Fruit fly (Drosophila melanogaster) whole organism, pupa: ENCODE results near the gene CG1677.

Experiments used
- CG10348 ChIP-seq: fragments of 200-800 bp; sonication (Bioruptor generic); IDR thresholded peaks from 2 replicates; pipeline ENCODE4 v1.3.6; 2022; ENCODE audit warnings: missing biosample characterization, missing genetic modification characterization
- CG12605 ChIP-seq: fragments of 200-800 bp; sonication (Bioruptor generic); IDR thresholded peaks from 2 replicates; pipeline ENCODE4 v1.3.6; 2022; ENCODE audit warnings: missing biosample characterization, missing genetic modification characterization
- CG13204 ChIP-seq: fragments of 200-800 bp; sonication (Bioruptor generic); optimal IDR thresholded peaks from 2 replicates; lab custom pipeline; 2018; ENCODE audit warnings: missing biosample characterization, mild to moderate bottlenecking, missing genetic modification characterization, moderate library complexity
- CG14655 ChIP-seq: fragments of 200-800 bp; sonication (Bioruptor generic); optimal IDR thresholded peaks from 3 replicates; lab custom pipeline; 2017; ENCODE audit warnings: mild to moderate bottlenecking, missing biosample characterization, missing genetic modification reagents, missing genetic modification characterization
- CG15710 ChIP-seq: fragments of 200-800 bp; sonication (Bioruptor generic); optimal IDR thresholded peaks from 2 replicates; lab custom pipeline; 2018; ENCODE audit warnings: missing biosample characterization, mild to moderate bottlenecking, missing genetic modification characterization, moderate library complexity
- CG17806 ChIP-seq: fragments of 200-800 bp; sonication (Bioruptor generic); optimal IDR thresholded peaks from 2 replicates; lab custom pipeline; 2018; ENCODE audit warnings: missing biosample characterization, mild to moderate bottlenecking, missing genetic modification characterization, moderate library complexity
- CG32121 ChIP-seq: fragments of 200-800 bp; sonication (Bioruptor generic); IDR thresholded peaks from 2 replicates; pipeline ENCODE4 v1.3.6; 2022; ENCODE audit warnings: missing biosample characterization, missing genetic modification characterization
- CG34367 ChIP-seq: fragments of 200-800 bp; sonication (Bioruptor generic); optimal IDR thresholded peaks from 2 replicates; lab custom pipeline; 2018; ENCODE audit warnings: missing biosample characterization, mild to moderate bottlenecking, missing genetic modification characterization
- CG4496 ChIP-seq: fragments of 200-800 bp; sonication (Bioruptor generic); IDR thresholded peaks from 3 replicates; pipeline ENCODE4 v1.3.6; 2022; ENCODE audit warnings: missing biosample characterization, missing genetic modification characterization
- CG8159 ChIP-seq: fragments of 200-800 bp; sonication (Bioruptor generic); optimal IDR thresholded peaks from 3 replicates; lab custom pipeline; 2018; ENCODE audit warnings: missing biosample characterization, mild to moderate bottlenecking, missing genetic modification characterization, moderate library complexity
- CG8301 ChIP-seq: fragments of 200-800 bp; sonication (Bioruptor generic); optimal IDR thresholded peaks from 2 replicates; lab custom pipeline; 2018; ENCODE audit warnings: missing biosample characterization, mild to moderate bottlenecking, missing genetic modification characterization
- CG9948 ChIP-seq: fragments of 200-800 bp; sonication (Bioruptor generic); optimal IDR thresholded peaks from 2 replicates; lab custom pipeline; 2018; ENCODE audit warnings: missing biosample characterization, mild to moderate bottlenecking, missing genetic modification characterization, moderate library complexity
- D1 ChIP-seq: fragments of 200-800 bp; sonication (Bioruptor generic); optimal IDR thresholded peaks from 2 replicates; lab custom pipeline; 2018; ENCODE audit warnings: missing biosample characterization, mild to moderate bottlenecking, missing genetic modification characterization, moderate library complexity
- EcR ChIP-seq: fragments of 200-800 bp; sonication (Bioruptor generic); optimal IDR thresholded peaks from 3 replicates; lab custom pipeline; 2019; ENCODE audit warnings: missing biosample characterization, missing genetic modification characterization, mild to moderate bottlenecking, moderate library complexity, missing genetic modification reagents
- Ets98B ChIP-seq: fragments of 200-800 bp; sonication (Bioruptor generic); IDR thresholded peaks from 2 replicates; pipeline ENCODE4 v1.3.6; 2022; ENCODE audit warnings: missing biosample characterization, missing genetic modification characterization
- Pif1A ChIP-seq: fragments of 200-800 bp; sonication (Bioruptor generic); optimal IDR thresholded peaks from 3 replicates; lab custom pipeline; 2016; ENCODE audit warnings: missing biosample characterization, missing genetic modification characterization
- Pif1B ChIP-seq: fragments of 200-800 bp; sonication (Bioruptor generic); optimal IDR thresholded peaks from 3 replicates; lab custom pipeline; 2016; ENCODE audit warnings: missing biosample characterization, missing genetic modification characterization
- Snoo ChIP-seq: fragments of 200-800 bp; sonication (Bioruptor generic); optimal IDR thresholded peaks from 3 replicates; lab custom pipeline; 2017; ENCODE audit warnings: missing biosample characterization, mild to moderate bottlenecking, missing genetic modification characterization, inconsistent platforms
- fd96Ca ChIP-seq: fragments of 200-800 bp; sonication (Bioruptor generic); IDR thresholded peaks from 3 replicates; pipeline ENCODE4 v1.3.6; 2022; ENCODE audit warnings: missing biosample characterization, missing genetic modification characterization
- gl ChIP-seq: fragments of 200-800 bp; sonication (Bioruptor generic); optimal IDR thresholded peaks from 2 replicates; lab custom pipeline; 2018; ENCODE audit warnings: missing biosample characterization, mild to moderate bottlenecking, missing genetic modification characterization
- rn ChIP-seq: fragments of 200-800 bp; sonication (Bioruptor generic); IDR thresholded peaks from 2 replicates; pipeline ENCODE4 v1.3.6; 2022; ENCODE audit warnings: missing biosample characterization, missing genetic modification characterization

Gene CG1677

DNA sequence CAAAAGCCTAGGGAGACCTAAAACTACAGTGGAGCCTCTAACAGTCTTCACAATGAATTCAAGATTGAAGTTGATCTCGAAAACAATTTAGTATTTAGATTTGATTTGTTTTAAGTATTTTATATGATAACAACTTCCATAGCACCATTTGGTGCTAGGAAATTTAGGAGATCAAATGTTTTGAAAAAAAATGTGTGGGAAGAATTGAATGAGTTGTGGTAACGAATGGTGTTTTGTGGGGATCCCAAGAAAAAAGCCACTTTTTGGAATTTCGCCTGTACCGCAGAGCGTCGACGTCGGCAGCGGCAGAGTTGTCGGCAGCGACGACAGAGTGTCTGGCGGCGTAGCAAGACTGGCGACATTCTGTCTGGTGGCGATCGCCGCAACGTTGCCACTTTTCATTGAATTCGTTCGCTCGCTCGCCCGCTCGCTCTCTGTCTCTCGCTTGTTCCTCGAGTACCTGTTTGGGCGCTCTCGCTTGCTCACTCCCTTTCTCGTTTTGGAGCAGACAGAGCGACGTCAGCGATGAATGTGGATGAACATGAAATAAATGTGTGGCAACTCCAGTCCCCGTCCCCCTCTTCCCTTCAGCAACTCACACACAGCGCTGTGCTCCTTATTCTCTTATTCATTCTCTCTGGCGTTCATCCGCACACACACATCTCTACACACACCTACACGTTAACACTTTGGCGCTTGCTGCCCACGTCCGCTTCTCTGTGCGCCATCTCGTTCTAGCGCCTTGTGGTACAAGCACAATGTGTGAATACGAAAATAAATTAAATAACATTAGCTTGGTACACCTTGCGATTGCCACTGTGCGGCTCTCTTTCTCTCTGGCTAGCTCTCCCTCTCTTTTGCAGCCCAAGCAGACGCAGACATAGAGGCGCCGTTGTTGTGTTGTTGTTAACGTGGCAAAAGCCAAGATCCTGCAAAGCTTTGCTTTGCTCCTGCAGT lies 105.9 kb downstream of the CG1677 start:
- TF ChIP-seq CG15710 = peak; percentile 71
- peak; percentile 19 for TF ChIP-seq Snoo (tag; lab: Kevin White, UChicago)
- peak; percentile 4 for TF ChIP-seq Ets98B (GFP tag; lab: Robert Waterston, UW)
- TF ChIP-seq CG13204 (GFP tag; lab: Kevin White, UChicago) = no peak
- no peak for TF ChIP-seq D1 (tag; lab: Kevin White, UChicago)
- TF ChIP-seq fd96Ca (GFP tag; lab: Robert Waterston, UW) = peak; percentile 27
- no peak for TF ChIP-seq gl
- TF ChIP-seq Pif1A = peak; percentile 52
- TF ChIP-seq CG14655 (GFP tag; lab: Kevin White, UChicago) = peak; percentile 67
- TF ChIP-seq CG4496 (GFP tag; lab: Robert Waterston, UW) = no peak; the same call in 2 of the 3 replicates
- peak; percentile 60 for TF ChIP-seq CG17806 (tag; lab: Kevin White, UChicago)
- TF ChIP-seq CG9948 = peak; percentile 55
- peak; percentile 8 for TF ChIP-seq Pif1B
- TF ChIP-seq CG12605 (GFP tag; lab: Robert Waterston, UW) = no peak; the same call in 1 of the 2 replicates
- peak; percentile 46 for TF ChIP-seq CG32121
- TF ChIP-seq CG10348 (GFP tag; lab: Robert Waterston, UW) = 0 out of 2 replicates have a peak, but pooled peaks have one; percentile 42
- peak; percentile 34 for TF ChIP-seq EcR
- peak; percentile 22; the same call in 1 of the 2 replicates for TF ChIP-seq rn (GFP tag; lab: Robert Waterston, UW)
- peak; percentile 75 for TF ChIP-seq CG8159 (tag; lab: Kevin White, UChicago)
- peak; percentile 60 for TF ChIP-seq CG8301
- TF ChIP-seq CG34367 (tag; lab: Kevin White, UChicago) = peak; percentile 44

DNA sequence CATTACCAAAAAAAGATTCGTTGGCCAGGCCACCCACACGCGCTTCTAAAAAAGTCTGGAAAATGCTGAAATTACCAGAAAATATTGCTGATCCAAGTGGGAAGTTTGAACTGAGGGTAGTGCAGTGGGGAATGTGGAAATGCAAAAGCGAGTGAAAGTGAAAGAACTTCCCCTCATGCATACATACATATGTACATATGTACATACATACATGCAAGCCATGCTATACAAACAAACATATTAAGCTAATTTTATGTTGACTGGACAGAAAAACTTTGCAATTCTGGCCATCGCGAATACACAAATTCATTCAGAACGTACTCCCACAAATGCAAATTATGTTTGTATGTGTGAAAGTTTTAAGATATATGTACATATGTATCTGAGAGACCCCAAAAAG lies 107.3 kb downstream of the CG1677 start:
- TF ChIP-seq CG32121 = no peak
- TF ChIP-seq rn (GFP tag; lab: Robert Waterston, UW) = no peak

DNA sequence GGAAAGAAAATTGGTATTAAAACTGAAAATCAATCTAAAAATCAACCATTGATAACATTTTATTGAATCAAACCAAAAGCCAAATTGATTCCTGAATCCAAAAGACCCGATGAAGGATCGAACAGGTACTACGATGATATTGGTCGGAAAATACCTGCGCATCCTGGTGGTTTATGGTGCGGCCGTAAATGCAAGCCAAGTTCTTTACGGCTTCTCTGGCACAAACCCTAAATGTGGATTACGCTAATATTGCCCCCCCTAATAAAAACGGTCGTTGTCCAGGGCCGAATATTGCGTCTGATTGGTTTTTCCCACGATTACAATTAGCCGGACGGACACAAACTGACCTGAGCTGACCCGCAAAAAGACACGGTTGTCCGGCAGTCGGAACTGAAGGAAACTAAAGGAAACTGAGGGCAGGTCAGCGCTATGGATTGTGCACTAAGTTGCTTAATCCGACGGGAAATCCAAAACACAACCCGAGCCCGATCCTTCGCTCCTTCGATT lies 108.8 kb downstream of the CG1677 start:
- TF ChIP-seq CG10348 (GFP tag; lab: Robert Waterston, UW) (no peak), CG34367 (tag; lab: Kevin White, UChicago) (no peak), CG9948 (no peak), CG8301 (no peak), Ets98B (GFP tag; lab: Robert Waterston, UW) (no peak), CG4496 (GFP tag; lab: Robert Waterston, UW) (no peak), CG15710 (no peak), CG12605 (GFP tag; lab: Robert Waterston, UW) (no peak), Snoo (tag; lab: Kevin White, UChicago) (no peak), Pif1A (no peak), CG14655 (GFP tag; lab: Kevin White, UChicago) (no peak), D1 (tag; lab: Kevin White, UChicago) (no peak)
- TF ChIP-seq, all 21 proteins: peak for 0

DNA sequence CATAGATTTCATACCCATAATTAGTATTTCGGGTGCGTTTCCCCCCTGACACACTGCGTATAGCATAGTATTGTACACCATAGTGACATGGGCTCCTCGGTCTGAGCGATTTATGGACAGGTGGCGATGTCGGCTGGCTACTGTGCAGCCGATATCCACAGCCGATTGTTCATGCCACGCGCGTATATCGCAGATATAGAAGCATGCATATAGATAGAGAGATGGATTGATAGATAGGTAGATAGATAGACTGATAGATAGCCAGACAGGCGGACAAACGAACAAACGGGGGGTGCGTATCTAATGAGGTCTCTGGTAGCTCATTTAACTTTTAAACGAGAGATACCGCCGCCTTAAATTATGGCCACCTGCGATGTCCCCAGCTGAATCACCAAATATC lies 109.6 kb downstream of the CG1677 start:
- no peak for TF ChIP-seq CG17806 (tag; lab: Kevin White, UChicago)
- no peak for TF ChIP-seq Pif1A
- no peak for TF ChIP-seq CG15710

DNA sequence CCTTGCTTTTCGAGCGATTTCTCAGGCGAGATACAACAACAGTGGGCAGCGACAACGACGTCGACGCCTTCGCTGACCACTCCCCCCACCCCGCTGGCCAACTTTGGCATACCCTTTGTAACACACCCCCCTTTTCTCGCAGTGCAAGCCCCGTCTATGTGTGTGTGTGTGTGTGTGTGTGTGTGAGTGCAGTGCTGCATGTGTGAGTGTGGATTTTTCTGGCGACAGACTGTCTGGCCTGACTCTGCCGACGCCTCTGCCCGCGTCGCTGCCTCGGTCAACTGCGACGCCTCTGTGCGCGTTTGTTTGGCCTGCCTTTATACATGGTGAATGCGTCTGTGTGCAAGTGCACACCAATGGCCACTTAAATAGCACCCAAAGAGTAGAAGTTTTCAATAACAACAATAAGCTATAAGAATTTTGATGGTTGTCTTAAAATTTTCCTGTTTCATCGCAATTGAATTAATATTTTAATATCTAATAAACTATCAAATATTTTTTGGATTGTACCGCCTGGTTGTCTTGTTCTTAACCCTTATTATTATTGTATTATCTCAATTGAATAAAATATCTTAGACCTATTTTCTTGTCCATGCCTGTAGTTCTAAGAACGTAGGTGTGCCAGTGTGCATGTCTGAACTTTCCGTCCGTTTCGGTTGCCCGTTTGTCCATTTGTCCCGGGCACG lies 111.6 kb downstream of the CG1677 start:
- TF ChIP-seq CG15710 (peak; percentile 95), Snoo (tag; lab: Kevin White, UChicago) (peak; percentile 78), CG10348 (GFP tag; lab: Robert Waterston, UW) (peak; percentile 60; the same call in 1 of the 2 replicates), gl (peak; percentile 80), fd96Ca (GFP tag; lab: Robert Waterston, UW) (0 out of 3 replicates have a peak, but pooled peaks have one; percentile 11), EcR (no peak), CG9948 (peak; percentile 94), Pif1B (peak; percentile 83), CG34367 (tag; lab: Kevin White, UChicago) (peak; percentile 92), CG4496 (GFP tag; lab: Robert Waterston, UW) (peak; percentile 90), CG12605 (GFP tag; lab: Robert Waterston, UW) (peak; percentile 85), CG17806 (tag; lab: Kevin White, UChicago) (peak; percentile 89), CG32121 (peak; percentile 89), Pif1A (peak; percentile 74), CG14655 (GFP tag; lab: Kevin White, UChicago) (peak; percentile 93), rn (GFP tag; lab: Robert Waterston, UW) (no peak), CG8159 (tag; lab: Kevin White, UChicago) (peak; percentile 95), CG8301 (peak; percentile 92), D1 (tag; lab: Kevin White, UChicago) (peak; percentile 69), Ets98B (GFP tag; lab: Robert Waterston, UW) (peak; percentile 80), CG13204 (GFP tag; lab: Kevin White, UChicago) (peak; percentile 82)
